Fruit fly (Drosophila melanogaster): ENCODE data around the gene CG12236.

CG12236 gene

DNA sequence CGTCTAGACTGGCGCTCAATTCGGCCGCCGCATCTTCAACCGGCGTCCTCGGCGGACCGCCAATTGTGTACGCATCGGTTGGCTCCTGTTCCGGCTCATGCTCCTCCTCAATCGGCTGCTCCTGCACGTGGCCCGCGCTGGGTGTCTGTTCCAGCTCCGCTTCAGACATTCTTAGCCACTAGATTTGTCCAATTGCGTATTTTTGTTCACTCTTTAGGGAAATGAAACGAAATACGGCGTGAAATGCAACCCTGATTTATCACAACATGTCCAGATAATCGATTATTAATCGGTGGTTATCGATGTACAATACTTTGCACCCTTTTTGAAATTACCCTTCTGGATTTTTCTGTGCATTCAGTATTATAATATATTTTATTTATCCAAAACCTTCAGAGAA lies 31.4 kb upstream of the CG12236 start, which contains the start of gene mof (continued):
- TF ChIP-seq nom (GFP tag; optimal IDR thresholded peaks at IDR 0.05) (peak; percentile 18), CG10267 (tag; optimal IDR thresholded peaks at IDR 0.05) (peak; percentile 35), Scr (GFP tag; IDR thresholded peaks at IDR 0.05; ENCODE audit: partially characterized antibody) (peak; percentile 75), usp (GFP tag; optimal IDR thresholded peaks at IDR 0.05) (no peak), bbx (GFP tag; IDR thresholded peaks at IDR 0.05; ENCODE audit: partially characterized antibody) (peak; percentile 85), Fer2 (tag; optimal IDR thresholded peaks at IDR 0.05) (no peak), Stat92E (GFP tag; optimal IDR thresholded peaks at IDR 0.05) (no peak), CG16813 (GFP tag; IDR thresholded peaks at IDR 0.05; ENCODE audit: partially characterized antibody) (peak; percentile 69), Ets97D (GFP tag; optimal IDR thresholded peaks at IDR 0.05) (peak; percentile 25), Opbp (GFP tag; IDR thresholded peaks at IDR 0.05; ENCODE audit: partially characterized antibody) (peak; percentile 61; the same call in 2 of the 3 replicates), scrt (GFP tag; optimal IDR thresholded peaks at IDR 0.05) (no peak), D19B (GFP tag; optimal IDR thresholded peaks at IDR 0.05) (no peak), CG34224 (GFP tag; IDR thresholded peaks at IDR 0.05; ENCODE audit: partially characterized antibody) (peak; percentile 85), ATbp (GFP tag; optimal IDR thresholded peaks at IDR 0.05) (no peak), Doc3 (GFP tag; IDR thresholded peaks at IDR 0.05; ENCODE audit: partially characterized antibody) (peak; percentile 58), CG2116 (GFP tag; optimal IDR thresholded peaks at IDR 0.05) (peak; percentile 97), Ets65A (GFP tag) (peak; percentile 27), ranshi (GFP tag; IDR thresholded peaks at IDR 0.05) (0 out of 2 replicates have a peak, but pooled peaks have one; percentile 9), Ada2b (GFP tag; IDR thresholded peaks at IDR 0.05) (no peak), CG8478 (optimal IDR thresholded peaks at IDR 0.05) (no peak), CG6791 (GFP tag; IDR thresholded peaks at IDR 0.05; ENCODE audit: partially characterized antibody) (peak; percentile 79), CG6689 (GFP tag; IDR thresholded peaks at IDR 0.05) (0 out of 2 replicates have a peak, but pooled peaks have one; percentile 6), phol (tag; optimal IDR thresholded peaks at IDR 0.05) (peak; percentile 38), inv (GFP tag; IDR thresholded peaks at IDR 0.05; ENCODE audit: partially characterized antibody) (peak; percentile 55), CG2712 (tag; optimal IDR thresholded peaks at IDR 0.05) (peak; percentile 27), trem (tag; optimal IDR thresholded peaks at IDR 0.05) (peak; percentile 18), knrl (GFP tag; IDR thresholded peaks at IDR 0.05; ENCODE audit: partially characterized antibody) (peak; percentile 57; the same call in 2 of the 3 replicates), Elba2 (GFP tag; optimal IDR thresholded peaks at IDR 0.05) (peak; percentile 30), Dfd (GFP tag; optimal IDR thresholded peaks at IDR 0.05) (no peak), Dref (GFP tag; IDR thresholded peaks at IDR 0.05) (peak; percentile 81), zen2 (GFP tag; IDR thresholded peaks at IDR 0.05; ENCODE audit: partially characterized antibody) (peak; percentile 74), ato (GFP tag; IDR thresholded peaks at IDR 0.05; ENCODE audit: partially characterized antibody) (peak; percentile 71), CG13287 (GFP tag; IDR thresholded peaks at IDR 0.05; ENCODE audit: partially characterized antibody) (peak; percentile 84), CG9215 (GFP tag; IDR thresholded peaks at IDR 0.05) (no peak), vnd (GFP tag; IDR thresholded peaks at IDR 0.05; ENCODE audit: partially characterized antibody) (peak; percentile 76), CG7963 (GFP tag; IDR thresholded peaks at IDR 0.05; ENCODE audit: partially characterized antibody) (peak; percentile 77), HLH4C (GFP tag; IDR thresholded peaks at IDR 0.05; ENCODE audit: partially characterized antibody) (peak; percentile 87), Rx (GFP tag; IDR thresholded peaks at IDR 0.05) (no peak), CG3407 (GFP tag; optimal IDR thresholded peaks at IDR 0.05) (no peak), chn (GFP tag; optimal IDR thresholded peaks at IDR 0.05) (no peak), CG14710 (tag; optimal IDR thresholded peaks at IDR 0.05) (peak; percentile 3)

Measured in whole organism, embryonic.